Fruit fly (Drosophila melanogaster) whole organism, embryonic: Measurements from ENCODE around the gene RabX4.

Experiments used
- Atf6 ChIP-seq: fragments of 200-800 bp; sonication (Bioruptor generic); IDR thresholded peaks from 2 replicates; pipeline ENCODE4 v1.3.6; 2022; ENCODE audit warnings: missing biosample characterization, missing genetic modification characterization
- Awh ChIP-seq: fragments of 200-800 bp; sonication (Bioruptor generic); IDR thresholded peaks from 2 replicates; pipeline ENCODE4, ENCODE4 v1.3.6; 2022; ENCODE audit warnings: missing biosample characterization, missing genetic modification characterization
- CG10209 ChIP-seq: fragments of 200-800 bp; sonication (Bioruptor generic); optimal IDR thresholded peaks from 3 replicates; lab custom pipeline; 2017; ENCODE audit warnings: missing biosample characterization, mild to moderate bottlenecking, missing genetic modification characterization, missing genetic modification reagents
- CG11695 ChIP-seq: fragments of 200-800 bp; sonication (Bioruptor generic); IDR thresholded peaks from 3 replicates; pipeline ENCODE4 v1.3.6; 2022; ENCODE audit warnings: missing biosample characterization, missing genetic modification characterization
- CG12391 ChIP-seq: fragments of 200-800 bp; sonication (Bioruptor generic); optimal IDR thresholded peaks from 3 replicates; lab custom pipeline; 2018; ENCODE audit warnings: missing biosample characterization, mild to moderate bottlenecking, missing genetic modification characterization, moderate library complexity
- CG13775 ChIP-seq: fragments of 200-800 bp; sonication (Bioruptor generic); optimal IDR thresholded peaks from 3 replicates; lab custom pipeline; 2017; ENCODE audit warnings: missing biosample characterization, mild to moderate bottlenecking, missing genetic modification characterization
- CG14441 ChIP-seq: fragments of 200-800 bp; sonication (Bioruptor generic); IDR thresholded peaks from 2 replicates; pipeline ENCODE4 v1.3.6; 2022; ENCODE audit warnings: missing biosample characterization, missing genetic modification characterization
- CG17328 ChIP-seq: fragments of 200-800 bp; sonication (Bioruptor generic); IDR thresholded peaks from 2 replicates; pipeline ENCODE4 v1.3.6; 2022; ENCODE audit warnings: missing biosample characterization, missing genetic modification characterization
- CG17385 ChIP-seq: fragments of 200-800 bp; sonication (Bioruptor generic); optimal IDR thresholded peaks from 3 replicates; lab custom pipeline; 2018; ENCODE audit warnings: missing biosample characterization, mild to moderate bottlenecking, missing genetic modification characterization
- CG1832 ChIP-seq: fragments of 200-800 bp; sonication (Bioruptor generic); optimal IDR thresholded peaks from 2 replicates; lab custom pipeline; 2017; ENCODE audit warnings: missing biosample characterization, mild to moderate bottlenecking, missing genetic modification characterization, inconsistent platforms
- CG18599 ChIP-seq: fragments of 200-800 bp; sonication (Bioruptor generic); optimal IDR thresholded peaks from 3 replicates; lab custom pipeline; 2017; ENCODE audit warnings: missing biosample characterization, missing genetic modification characterization, mild to moderate bottlenecking, moderate library complexity, missing genetic modification reagents
- CG2116 ChIP-seq: fragments of 200-800 bp; sonication (Bioruptor generic); optimal IDR thresholded peaks from 3 replicates; lab custom pipeline; 2018; ENCODE audit warnings: missing biosample characterization, mild to moderate bottlenecking, missing genetic modification characterization
- CG2120 ChIP-seq: fragments of 200-800 bp; sonication (Bioruptor generic); optimal IDR thresholded peaks from 3 replicates; lab custom pipeline; 2016; ENCODE audit warnings: missing biosample characterization, missing genetic modification characterization
- CG2889 ChIP-seq: fragments of 200-800 bp; sonication (Bioruptor generic); IDR thresholded peaks from 3 replicates; pipeline ENCODE4 v1.3.6; 2022; ENCODE audit warnings: missing biosample characterization, missing genetic modification characterization
- CG32532 ChIP-seq: fragments of 200-800 bp; sonication (Bioruptor generic); IDR thresholded peaks from 2 replicates; pipeline ENCODE4 v1.3.6; 2022; ENCODE audit warnings: missing biosample characterization, missing genetic modification characterization
- CG3281 ChIP-seq: fragments of 200-800 bp; sonication (Bioruptor generic); optimal IDR thresholded peaks from 3 replicates; lab custom pipeline; 2017; ENCODE audit warnings: missing biosample characterization, mild to moderate bottlenecking, missing genetic modification characterization
- CG7556 ChIP-seq: fragments of 200-800 bp; sonication (Bioruptor generic); optimal IDR thresholded peaks from 2 replicates; lab custom pipeline; 2017; ENCODE audit warnings: missing biosample characterization, mild to moderate bottlenecking, missing genetic modification characterization
- CG8924 ChIP-seq: fragments of 200-800 bp; optimal IDR thresholded peaks from 3 replicates; lab custom pipeline; 2019; ENCODE audit warnings: missing biosample characterization, mild to moderate bottlenecking, missing genetic modification characterization, moderate library complexity
- Chrac-16 ChIP-seq: fragments of 200-800 bp; sonication (Bioruptor generic); optimal IDR thresholded peaks from 3 replicates; lab custom pipeline; 2016; ENCODE audit warnings: missing biosample characterization, missing genetic modification characterization
- CoRest ChIP-seq: fragments of 200-800 bp; sonication (Bioruptor generic); optimal IDR thresholded peaks from 3 replicates; lab custom pipeline; 2018; ENCODE audit warnings: missing biosample characterization, mild to moderate bottlenecking, missing genetic modification characterization, moderate library complexity
- E2f1 ChIP-seq: fragments of 200-800 bp; sonication (Bioruptor generic); IDR thresholded peaks from 2 replicates; pipeline ENCODE4 v1.3.6; 2022; ENCODE audit warnings: missing biosample characterization, missing genetic modification characterization
- E2f2 ChIP-seq: fragments of 200-800 bp; sonication (Bioruptor generic); IDR thresholded peaks from 2 replicates; pipeline ENCODE4 v1.3.6; 2022; ENCODE audit warnings: missing biosample characterization, missing genetic modification characterization
- Elba2 ChIP-seq: fragments of 200-800 bp; sonication (Bioruptor generic); optimal IDR thresholded peaks from 3 replicates; lab custom pipeline; 2016; ENCODE audit warnings: missing biosample characterization, missing genetic modification characterization
- Fer2 ChIP-seq: fragments of 200-800 bp; sonication (Bioruptor generic); optimal IDR thresholded peaks from 2 replicates; lab custom pipeline; 2018; ENCODE audit warnings: missing biosample characterization, mild to moderate bottlenecking, missing genetic modification characterization, moderate library complexity
- Hmr ChIP-seq: fragments of 200-800 bp; sonication (Bioruptor generic); optimal IDR thresholded peaks from 3 replicates; lab custom pipeline; 2017; ENCODE audit warnings: mild to moderate bottlenecking, missing biosample characterization, missing genetic modification reagents, missing genetic modification characterization
- Oli ChIP-seq: fragments of 200-800 bp; sonication (Bioruptor generic); optimal IDR thresholded peaks from 2 replicates; lab custom pipeline; 2018; ENCODE audit warnings: missing biosample characterization, mild to moderate bottlenecking, missing genetic modification characterization, moderate library complexity
- Ravus ChIP-seq: fragments of 200-800 bp; sonication (Bioruptor generic); IDR thresholded peaks from 2 replicates; pipeline ENCODE4 v1.3.6; 2022; ENCODE audit warnings: missing biosample characterization, missing genetic modification characterization
- Rfx ChIP-seq: fragments of 200-800 bp; sonication (Bioruptor generic); IDR thresholded peaks from 2 replicates; pipeline ENCODE4 v1.3.6; 2022; ENCODE audit warnings: missing biosample characterization, missing genetic modification characterization
- Taf1 ChIP-seq: fragments of 200-800 bp; sonication (Bioruptor generic); IDR thresholded peaks from 2 replicates; pipeline ENCODE4 v1.3.6; 2022; ENCODE audit warnings: missing biosample characterization, missing genetic modification characterization
- Xrp1 ChIP-seq: fragments of 200-800 bp; sonication (Bioruptor generic); IDR thresholded peaks from 2 replicates; pipeline ENCODE4 v1.3.6; 2022; ENCODE audit warnings: missing biosample characterization, missing genetic modification characterization
- bsh ChIP-seq, 2 experiments: fragments of 200-800 bp; sonication (Bioruptor generic); optimal IDR thresholded peaks; 2 replicates each; lab custom pipeline; 2017 to 2018; ENCODE audit warnings: mild to moderate bottlenecking in 2 of 2, missing biosample characterization in 2 of 2, missing genetic modification characterization in 2 of 2, moderate library complexity in 1 of 2
- crc ChIP-seq: fragments of 200-800 bp; sonication (Bioruptor generic); optimal IDR thresholded peaks from 2 replicates; lab custom pipeline; 2016; ENCODE audit warnings: missing biosample characterization, missing genetic modification characterization
- crol ChIP-seq: fragments of 200-800 bp; sonication (Bioruptor generic); IDR thresholded peaks from 2 replicates; pipeline ENCODE4 v1.3.6; 2022; ENCODE audit warnings: missing biosample characterization, missing genetic modification characterization
- cwo ChIP-seq: fragments of 200-800 bp; sonication (Bioruptor generic); optimal IDR thresholded peaks from 3 replicates; lab custom pipeline; 2017; ENCODE audit warnings: missing biosample characterization, missing genetic modification characterization, mild to moderate bottlenecking, moderate library complexity, missing genetic modification reagents
- dati ChIP-seq: fragments of 200-800 bp; sonication (Bioruptor generic); IDR thresholded peaks from 2 replicates; pipeline ENCODE4 v1.3.6; 2022; ENCODE audit warnings: missing biosample characterization, missing genetic modification characterization
- dysf ChIP-seq: fragments of 200-800 bp; sonication (Bioruptor generic); IDR thresholded peaks from 3 replicates; pipeline ENCODE4 v1.3.6; 2022; ENCODE audit warnings: missing biosample characterization, missing genetic modification characterization
- esg ChIP-seq: fragments of 200-800 bp; sonication (Bioruptor generic); conservative IDR thresholded peaks from 2 replicates; pipeline ENCODE4 v1.3.6; 2022; ENCODE audit warnings: missing biosample characterization, missing genetic modification characterization
- gt ChIP-seq: fragments of 200-800 bp; sonication (Bioruptor generic); IDR thresholded peaks from 2 replicates; pipeline ENCODE4 v1.3.6; 2022; ENCODE audit warnings: missing biosample characterization, missing genetic modification characterization
- hkb ChIP-seq, 2 experiments: fragments of 200-800 bp in 1 of 2; fragments of >200 bp in 1 of 2; sonication (Bioruptor generic) in 1 of 2; IDR thresholded peaks in 1 of 2; optimal IDR thresholded peaks in 1 of 2; 2 replicates each; pipeline versions ENCODE4 v1.3.6 to Lab custom; 2017 to 2022; ENCODE audit warnings: missing biosample characterization in 1 of 2, missing genetic modification characterization in 1 of 2
- ind ChIP-seq: fragments of 200-800 bp; sonication (Bioruptor generic); optimal IDR thresholded peaks from 3 replicates; lab custom pipeline; 2016; ENCODE audit warnings: missing biosample characterization, missing genetic modification characterization
- nmo ChIP-seq: fragments of 200-800 bp; sonication (Bioruptor generic); optimal IDR thresholded peaks from 2 replicates; lab custom pipeline; 2018; ENCODE audit warnings: missing biosample characterization, mild to moderate bottlenecking, missing genetic modification characterization, moderate library complexity
- nom ChIP-seq: fragments of 200-800 bp; sonication (Bioruptor generic); optimal IDR thresholded peaks from 2 replicates; lab custom pipeline; 2017; ENCODE audit warnings: missing biosample characterization, missing genetic modification characterization, mild to moderate bottlenecking, moderate library complexity, missing genetic modification reagents
- pnt ChIP-seq: fragments of 200-800 bp; sonication (Bioruptor generic); optimal IDR thresholded peaks from 3 replicates; lab custom pipeline; 2016; ENCODE audit warnings: missing biosample characterization, missing genetic modification characterization
- prd ChIP-seq, 3 experiments: fragments of >200 bp in 2 of 3; fragments of 200-800 bp in 1 of 3; sonication (Bioruptor generic) in 1 of 3; optimal IDR thresholded peaks in 2 of 3; IDR thresholded peaks in 1 of 3; 2 replicates in 2 of 3; 3 replicates in 1 of 3; pipeline versions ENCODE4 v1.3.6 to Lab custom; 2017 to 2022; ENCODE audit warnings: missing biosample characterization in 1 of 3, missing genetic modification characterization in 1 of 3
- sens ChIP-seq: fragments of 200-800 bp; sonication (Bioruptor generic); peaks from one replicate; lab custom pipeline; 2016; ENCODE audit warnings: missing biosample characterization, missing genetic modification characterization
- slbo ChIP-seq: fragments of 200-800 bp; sonication (Bioruptor generic); IDR thresholded peaks from 2 replicates; pipeline ENCODE4 v1.3.6; 2022; ENCODE audit warnings: missing biosample characterization, missing genetic modification characterization
- unpg ChIP-seq: fragments of 200-800 bp; sonication (Bioruptor generic); optimal IDR thresholded peaks from 3 replicates; lab custom pipeline; 2018; ENCODE audit warnings: missing biosample characterization, mild to moderate bottlenecking, missing genetic modification characterization, moderate library complexity
- wdn ChIP-seq: fragments of 200-800 bp; sonication (Bioruptor generic); IDR thresholded peaks from 2 replicates; pipeline ENCODE4 v1.3.6; 2022; ENCODE audit warnings: missing biosample characterization, missing genetic modification characterization

The RabX4 gene

dm6 chr3R:24864719-24865400 is 36.7 kb upstream of the RabX4 start, which contains the start of the genes Srg1 and Elal:
Srg1 (minus strand) TSS chr3R:24864732.
Elal (plus strand) TSS chr3R:24865350.
- 0 out of 2 replicates have a peak, but pooled peaks have one; percentile 17 for TF ChIP-seq E2f1 (GFP tag; lab: Robert Waterston, UW)
- TF ChIP-seq gt: no peak
- TF ChIP-seq slbo (GFP tag; lab: Robert Waterston, UW): peak; percentile 68; the same call in 1 of the 2 replicates
- peak; percentile 28; the same call in 1 of the 2 replicates for TF ChIP-seq E2f2 (GFP tag; lab: Robert Waterston, UW)
- peak; percentile 61 for TF ChIP-seq CG18599
- TF ChIP-seq Taf1 (GFP tag; lab: Robert Waterston, UW): 0 out of 2 replicates have a peak, but pooled peaks have one; percentile 21
- no peak for TF ChIP-seq dati (GFP tag; lab: Robert Waterston, UW)
- TF ChIP-seq CG13775: peak; percentile 7
- peak; percentile 18 for TF ChIP-seq Oli (tag; lab: Kevin White, UChicago)
- peak in 1 of 2 experiments; percentile 22 for TF ChIP-seq bsh (GFP tag; optimal IDR thresholded peaks at IDR 0.05; lab: Kevin White, UChicago)
- no peak for TF ChIP-seq CG1832 (GFP tag; lab: Kevin White, UChicago)
- 0 out of 2 replicates have a peak, but pooled peaks have one; percentile 17 for TF ChIP-seq CG17328 (GFP tag; lab: Robert Waterston, UW)
- no peak for TF ChIP-seq CG2889 (GFP tag; lab: Robert Waterston, UW)
- TF ChIP-seq Ravus: no peak
- peak; percentile 11; the same call in 1 of the 2 replicates for TF ChIP-seq Atf6 (GFP tag; lab: Robert Waterston, UW)
- peak; percentile 33 for TF ChIP-seq CG7556 (GFP tag; lab: Kevin White, UChicago)
- TF ChIP-seq nom (GFP tag; lab: Kevin White, UChicago): no peak
- TF ChIP-seq crc (GFP tag; lab: Kevin White, UChicago): no peak
- TF ChIP-seq wdn (GFP tag; lab: Robert Waterston, UW): 0 out of 2 replicates have a peak, but pooled peaks have one; percentile 14
- peak; percentile 41; the same call in 1 of the 3 replicates for TF ChIP-seq dysf
- peak; percentile 6 for TF ChIP-seq CG10209 (GFP tag; lab: Kevin White, UChicago)
- TF ChIP-seq CG3281 (GFP tag; lab: Kevin White, UChicago): peak; percentile 19
- TF ChIP-seq Chrac-16 (GFP tag; lab: Kevin White, UChicago): peak; percentile 4
- TF ChIP-seq CG8924 (tag; lab: Kevin White, UChicago): peak; percentile 35
- peak; percentile 88 for TF ChIP-seq sens (GFP tag; lab: Kevin White, UChicago)
- no peak for TF ChIP-seq Awh (GFP tag; lab: Robert Waterston, UW)
- peak; percentile 14 for TF ChIP-seq Hmr (GFP tag; lab: Kevin White, UChicago)
- TF ChIP-seq cwo: peak; percentile 24
- peak; percentile 41 for TF ChIP-seq CoRest (tag; lab: Kevin White, UChicago)
- TF ChIP-seq CG11695 (GFP tag; lab: Robert Waterston, UW): peak; percentile 33; the same call in 1 of the 3 replicates
- TF ChIP-seq CG32532 (GFP tag; lab: Robert Waterston, UW): peak; percentile 53; the same call in 1 of the 2 replicates
- TF ChIP-seq prd (optimal IDR thresholded peaks at IDR 0.05; lab: Kevin White, UChicago): no peak
- TF ChIP-seq prd (GFP tag; IDR thresholded peaks at IDR 0.05; lab: Robert Waterston, UW): peak; percentile 61; the same call in 1 of the 3 replicates
- peak; percentile 25 for TF ChIP-seq CG2120 (GFP tag; lab: Kevin White, UChicago)
- peak; percentile 41 for TF ChIP-seq nmo
- TF ChIP-seq CG17385: peak; percentile 0
- TF ChIP-seq esg (GFP tag; lab: Robert Waterston, UW): 0 out of 2 replicates have a peak, but pooled peaks have one; percentile 4
- peak; percentile 40 for TF ChIP-seq unpg (GFP tag; lab: Kevin White, UChicago)
- peak; percentile 12 for TF ChIP-seq ind (GFP tag; lab: Kevin White, UChicago)
- 0 out of 2 replicates have a peak, but pooled peaks have one; percentile 5 for TF ChIP-seq CG14441
- TF ChIP-seq crol (GFP tag; lab: Robert Waterston, UW): no peak
- TF ChIP-seq Rfx (GFP tag; lab: Robert Waterston, UW): peak; percentile 44; the same call in 1 of the 2 replicates
- TF ChIP-seq pnt: no peak
- peak; percentile 44 for TF ChIP-seq CG12391 (tag; lab: Kevin White, UChicago)
- TF ChIP-seq Fer2 (tag; lab: Kevin White, UChicago): peak; percentile 6
- peak; percentile 21; the same call in 1 of the 2 replicates for TF ChIP-seq Xrp1 (GFP tag; lab: Robert Waterston, UW)
- no peak for TF ChIP-seq hkb (optimal IDR thresholded peaks at IDR 0.05; lab: Kevin White, UChicago)
- no peak for TF ChIP-seq hkb (GFP tag; IDR thresholded peaks at IDR 0.05; lab: Robert Waterston, UW)
- no peak for TF ChIP-seq Elba2 (GFP tag; lab: Kevin White, UChicago)
- TF ChIP-seq CG2116: no peak
